Fruit fly (Drosophila melanogaster): Measurements from ENCODE around the gene ChAT.

ChAT gene

DNA sequence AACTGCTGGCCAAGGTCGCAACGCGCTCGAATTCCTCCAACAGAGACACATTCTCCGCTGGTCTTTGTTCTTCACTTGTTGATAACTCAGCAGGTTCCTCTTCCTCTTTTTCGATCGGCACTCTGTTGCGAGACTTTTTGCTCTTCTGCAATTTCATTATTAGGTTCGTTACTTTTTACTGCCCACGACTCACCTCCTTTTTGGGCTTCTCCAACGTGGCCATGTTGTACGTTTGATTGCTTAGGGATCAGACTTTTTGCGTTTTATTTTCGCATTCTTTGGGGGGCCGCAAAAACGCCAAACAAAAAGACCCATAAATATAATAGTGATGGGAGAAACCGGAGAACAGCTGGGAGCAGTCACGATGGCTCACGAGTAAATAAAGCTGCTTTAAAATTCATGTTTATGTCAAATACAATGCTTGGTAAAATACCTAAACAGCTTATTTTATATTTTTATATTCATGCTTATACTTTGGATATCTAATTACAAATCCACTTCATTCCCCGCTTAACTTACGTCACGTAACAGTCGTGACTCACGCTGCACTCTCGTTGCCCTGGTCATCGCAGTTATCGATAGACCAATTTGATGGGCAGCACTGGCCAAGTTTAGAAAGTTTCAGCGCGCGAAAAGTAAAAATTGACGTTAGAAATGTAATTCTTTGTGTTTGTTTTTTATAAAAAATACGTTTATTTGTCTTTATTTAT lies 53.4 kb downstream of the ChAT start, which contains the start of gene Epg5:
TSS of gene Epg5 (minus strand) at position 326 of the 710 bp plus-strand sequence.
- TF ChIP-seq CG5204 (GFP tag; optimal IDR thresholded peaks at IDR 0.05) (peak; percentile 78), Hr96 (GFP tag; optimal IDR thresholded peaks at IDR 0.05) (peak; percentile 75), CG11617 (GFP tag; optimal IDR thresholded peaks at IDR 0.05) (peak; percentile 70), CG12768 (GFP tag; optimal IDR thresholded peaks at IDR 0.05) (peak; percentile 47), bab1 (GFP tag; optimal IDR thresholded peaks at IDR 0.05) (peak; percentile 78), CG7045 (GFP tag; optimal IDR thresholded peaks at IDR 0.05) (peak; percentile 71), CG33017 (tag; optimal IDR thresholded peaks at IDR 0.05) (peak; percentile 61), CG7101 (tag; optimal IDR thresholded peaks at IDR 0.05) (peak; percentile 65), pad (GFP tag; optimal IDR thresholded peaks at IDR 0.05) (peak; percentile 45), CG1620 (GFP tag; optimal IDR thresholded peaks at IDR 0.05) (peak; percentile 80), tj (GFP tag; optimal IDR thresholded peaks at IDR 0.05) (peak; percentile 59), cnc (optimal IDR thresholded peaks at IDR 0.05) (no peak), ovo (GFP tag; optimal IDR thresholded peaks at IDR 0.05) (peak; percentile 26), Crg-1 (GFP tag; optimal IDR thresholded peaks at IDR 0.05) (peak; percentile 76), kay (GFP tag; ENCODE audit: borderline replicate concordance) (no peak), CG14711 (tag; optimal IDR thresholded peaks at IDR 0.05) (peak; percentile 64), toe (GFP tag; optimal IDR thresholded peaks at IDR 0.05) (peak; percentile 87), cic (GFP tag; optimal IDR thresholded peaks at IDR 0.05) (peak; percentile 17), Clk (GFP tag; optimal IDR thresholded peaks at IDR 0.05) (peak; percentile 16), Mnt (GFP tag; optimal IDR thresholded peaks at IDR 0.05) (peak; percentile 66)
